Worm (Caenorhabditis elegans) whole organism, dauer: ENCODE results near the gene C28G1.6.

Source experiments
- unc-62 ChIP-seq: sonication (generic microtip); optimal IDR thresholded peaks from 2 replicates; lab custom pipeline; 2017; ENCODE audit warnings: missing biosample characterization, missing genetic modification reagents, missing genetic modification characterization

The C28G1.6 gene

DNA sequence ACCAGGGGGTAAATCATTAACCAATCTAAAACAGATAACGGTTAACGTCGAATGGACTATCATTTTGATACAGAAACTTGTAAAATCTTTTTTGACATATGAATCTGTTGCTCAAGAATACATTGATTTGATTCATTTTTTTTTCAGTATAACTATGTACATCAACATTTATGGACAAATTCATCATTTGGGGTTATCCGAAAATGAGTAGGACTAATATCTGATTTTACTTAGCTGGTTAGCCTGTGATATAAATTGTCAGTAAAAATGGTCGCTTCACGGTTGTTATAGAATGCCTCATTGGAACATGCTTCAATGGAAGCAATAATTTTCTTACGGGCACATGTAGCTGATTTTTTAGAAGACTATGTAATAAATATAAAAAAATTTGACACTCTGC lies 33.4 kb downstream of the C28G1.6 start:
- no peak for TF ChIP-seq unc-62 (GFP tag; lab: Kevin White, UChicago)

DNA sequence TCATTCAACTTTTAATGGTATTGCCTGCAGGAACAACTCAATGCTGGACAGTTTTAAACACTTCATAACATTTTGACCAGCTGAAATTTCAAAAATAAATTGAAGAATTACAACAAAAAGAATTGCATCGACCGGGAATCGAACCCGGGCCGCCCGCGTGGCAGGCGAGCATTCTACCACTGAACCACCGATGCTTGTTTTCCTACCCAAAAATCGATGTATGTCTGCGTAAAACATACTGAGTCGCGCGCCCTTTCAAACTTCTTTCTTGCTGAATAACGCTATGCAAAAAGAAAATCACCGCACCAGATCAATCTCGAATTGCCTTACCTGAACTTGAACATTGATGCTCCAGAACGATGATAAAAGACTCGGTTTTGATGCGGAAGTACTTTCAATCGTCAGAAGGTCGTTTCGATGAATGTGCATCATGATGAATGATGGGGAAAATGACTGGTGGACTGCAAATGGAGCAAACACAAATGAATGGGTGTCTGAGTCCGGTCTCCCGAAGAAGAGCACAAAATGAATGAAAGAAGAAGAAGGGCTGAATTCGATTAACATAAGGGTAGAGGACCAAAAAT lies 34.3 kb downstream of the C28G1.6 start, which contains the start of gene R04E5.7:
R04E5.7 (minus strand) TSS at position 564 of the 584 bp plus-strand sequence.
- no peak for TF ChIP-seq unc-62 (GFP tag; lab: Kevin White, UChicago)

ce11 chrX:8791821-8792220 lies 39.2 kb downstream of the C28G1.6 start, which contains the start of gene chup-1:
Gene chup-1, plus strand, starts transcription at chrX:8792160.
- TF ChIP-seq unc-62 (GFP tag; lab: Kevin White, UChicago): no peak

- TF ChIP-seq unc-62 (GFP tag; lab: Kevin White, UChicago): no peak
Measured at ce11 chrX:8790093-8790492, 41.0 kb downstream of the C28G1.6 start.

DNA sequence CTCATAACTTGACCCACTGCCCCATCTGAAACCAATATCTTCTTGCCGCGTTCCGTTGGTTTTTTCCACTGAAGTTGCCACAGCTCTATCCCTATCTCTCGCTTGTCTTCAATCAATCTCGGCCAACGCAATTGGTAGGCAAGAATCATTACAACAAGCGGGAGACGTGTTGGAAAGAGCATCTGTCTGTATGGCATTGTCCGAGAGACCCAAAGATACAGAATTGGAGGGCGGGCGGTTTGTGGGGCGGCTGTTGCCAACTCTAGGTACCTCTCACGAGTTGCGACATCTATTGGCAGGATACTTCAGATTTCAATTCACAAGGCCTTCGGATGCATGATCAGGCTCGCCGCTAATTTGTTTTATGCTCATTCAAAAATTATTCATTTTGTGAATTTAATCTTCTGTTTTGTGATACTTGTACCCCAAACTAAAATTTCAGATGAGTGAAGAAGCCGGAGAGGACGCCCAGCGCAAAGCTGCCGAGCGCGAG lies 42.0 kb downstream of the C28G1.6 start, which contains the start of gene unc-27:
unc-27 (plus strand) TSS at position 443 of the 493 bp plus-strand sequence.
- no peak for TF ChIP-seq unc-62 (GFP tag; lab: Kevin White, UChicago)

DNA sequence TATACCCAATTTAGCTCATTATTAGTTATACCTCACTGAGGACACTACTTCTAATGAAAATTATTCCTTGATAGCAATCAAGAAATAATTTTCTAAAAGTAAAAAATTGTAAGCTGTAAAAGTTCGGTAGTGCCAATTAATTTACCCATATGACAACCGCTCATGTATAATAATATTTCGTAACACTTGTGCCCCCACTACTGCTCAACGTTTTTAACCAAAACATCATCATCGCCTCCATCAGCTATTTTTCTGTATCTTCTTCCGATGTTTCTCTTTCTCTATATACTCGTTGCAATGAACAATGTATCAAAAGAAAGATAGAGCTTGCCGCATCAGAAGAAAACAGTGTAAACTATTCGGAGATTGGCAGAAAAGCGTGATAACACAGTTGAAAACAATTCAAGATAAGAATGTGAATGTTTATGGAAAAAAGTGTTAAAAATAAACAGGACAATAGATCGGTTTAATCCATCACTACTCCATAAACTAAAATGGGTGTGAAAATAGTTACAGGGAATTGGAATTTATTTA lies 43.3 kb downstream of the C28G1.6 start:
- TF ChIP-seq unc-62 (GFP tag; lab: Kevin White, UChicago): no peak

DNA sequence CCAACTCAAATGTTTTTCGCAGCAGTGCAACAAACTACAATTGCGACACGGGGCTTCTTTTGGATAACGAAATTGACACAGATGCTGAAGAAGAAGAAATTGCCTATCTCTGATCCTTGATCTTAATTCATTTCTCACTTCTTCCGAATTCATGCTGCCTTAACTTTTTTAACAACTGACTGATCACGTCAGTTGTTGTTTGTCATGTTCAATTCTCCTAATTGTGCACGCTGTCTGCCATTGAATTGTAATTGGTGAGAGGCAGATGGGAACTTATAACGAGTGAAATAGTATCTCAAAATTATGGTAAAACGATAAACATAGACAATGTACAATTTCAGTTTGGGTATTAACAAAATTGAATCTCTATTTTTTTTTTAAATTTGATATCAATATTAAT lies 44.4 kb downstream of the C28G1.6 start:
- TF ChIP-seq unc-62 (GFP tag; lab: Kevin White, UChicago): no peak

DNA sequence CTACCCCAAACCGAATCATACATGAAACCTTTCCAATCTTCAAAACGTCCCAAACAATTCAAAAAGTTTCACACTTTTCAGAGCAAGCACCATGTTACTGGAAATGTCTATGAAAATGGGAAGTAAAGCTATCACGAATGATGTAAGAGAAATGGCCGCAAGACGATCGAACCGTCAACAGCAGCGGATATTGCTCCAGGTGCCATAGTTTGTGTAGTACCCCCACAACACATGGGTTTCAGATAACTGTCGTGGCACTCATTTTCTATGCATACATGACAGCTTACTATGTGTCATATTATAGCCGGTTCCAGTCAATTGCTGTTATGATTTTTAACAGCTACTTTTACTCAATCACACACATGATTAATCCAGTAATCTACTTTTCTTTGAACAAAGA lies 46.8 kb downstream of the C28G1.6 start, which contains the start of gene ZK721.3:
ZK721.3 (plus strand) TSS at position 301 of the 400 bp plus-strand sequence.
- no peak for TF ChIP-seq unc-62 (GFP tag; lab: Kevin White, UChicago)
